Fruit fly (Drosophila melanogaster) whole organism, embryonic: ENCODE results near the gene SdicC.
A peak's percentile ranks its signal among the peaks of the same experiment; 100 is the strongest.
"Not testable (repeated sequence)": the region's sequence is repeated elsewhere in the genome, so short reads cannot be mapped to it uniquely, and the experiment has no call there.

Experiments
- Adf1 ChIP-seq: fragments of 200-800 bp; sonication (Bioruptor generic); IDR thresholded peaks from 2 replicates; pipeline ENCODE4 v1.3.6; 2022; ENCODE audit warnings: missing biosample characterization, missing genetic modification characterization
- Awh ChIP-seq: fragments of 200-800 bp; sonication (Bioruptor generic); IDR thresholded peaks from 2 replicates; pipeline ENCODE4, ENCODE4 v1.3.6; 2022; ENCODE audit warnings: missing biosample characterization, missing genetic modification characterization
- CG10267 ChIP-seq: fragments of 200-800 bp; sonication (Bioruptor generic); optimal IDR thresholded peaks from 2 replicates; lab custom pipeline; 2018; ENCODE audit warnings: missing biosample characterization, mild to moderate bottlenecking, missing genetic modification characterization, moderate library complexity
- CG10565 ChIP-seq: fragments of 200-800 bp; sonication (Bioruptor generic); optimal IDR thresholded peaks from 3 replicates; lab custom pipeline; 2016; ENCODE audit warnings: missing biosample characterization, mild to moderate bottlenecking, missing genetic modification characterization
- CG14441 ChIP-seq: fragments of 200-800 bp; sonication (Bioruptor generic); IDR thresholded peaks from 2 replicates; pipeline ENCODE4 v1.3.6; 2022; ENCODE audit warnings: missing biosample characterization, missing genetic modification characterization
- CG14667 ChIP-seq: fragments of 200-800 bp; sonication (Bioruptor generic); IDR thresholded peaks from 2 replicates; pipeline ENCODE4 v1.3.6; 2022; ENCODE audit warnings: missing biosample characterization, missing genetic modification characterization
- CG15479 ChIP-seq: fragments of 200-800 bp; sonication (Bioruptor generic); optimal IDR thresholded peaks from 3 replicates; lab custom pipeline; 2019; ENCODE audit warnings: missing biosample characterization, mild to moderate bottlenecking, missing genetic modification characterization, moderate library complexity
- CG1832 ChIP-seq: fragments of 200-800 bp; sonication (Bioruptor generic); optimal IDR thresholded peaks from 2 replicates; lab custom pipeline; 2017; ENCODE audit warnings: missing biosample characterization, mild to moderate bottlenecking, missing genetic modification characterization, inconsistent platforms
- CG2678 ChIP-seq: fragments of 200-800 bp; sonication (Bioruptor generic); optimal IDR thresholded peaks from 3 replicates; lab custom pipeline; 2019; ENCODE audit warnings: missing biosample characterization, mild to moderate bottlenecking, missing genetic modification characterization, moderate library complexity
- CG2889 ChIP-seq: fragments of 200-800 bp; sonication (Bioruptor generic); IDR thresholded peaks from 3 replicates; pipeline ENCODE4 v1.3.6; 2022; ENCODE audit warnings: missing biosample characterization, missing genetic modification characterization
- CG3163 ChIP-seq: fragments of 200-800 bp; sonication (Bioruptor generic); optimal IDR thresholded peaks from 3 replicates; lab custom pipeline; 2016; ENCODE audit warnings: missing biosample characterization, missing genetic modification characterization
- CG33213 ChIP-seq: fragments of 200-800 bp; sonication (Bioruptor generic); optimal IDR thresholded peaks from 3 replicates; lab custom pipeline; 2016; ENCODE audit warnings: missing biosample characterization, missing genetic modification characterization
- CG42726 ChIP-seq: fragments of 200-800 bp; sonication (Bioruptor generic); IDR thresholded peaks from 2 replicates; pipeline ENCODE4 v1.3.6; 2022; ENCODE audit warnings: missing biosample characterization, missing genetic modification characterization; ENCODE audit not compliant: partially characterized antibody
- CG4820 ChIP-seq: fragments of 200-800 bp; sonication (Bioruptor generic); optimal IDR thresholded peaks from 3 replicates; lab custom pipeline; 2016; ENCODE audit warnings: missing biosample characterization, missing genetic modification characterization
- CG7357 ChIP-seq: fragments of 200-800 bp; sonication (Bioruptor generic); IDR thresholded peaks from 3 replicates; pipeline ENCODE4 v1.3.6; 2022; ENCODE audit warnings: missing biosample characterization, missing genetic modification characterization
- CG7556 ChIP-seq: fragments of 200-800 bp; sonication (Bioruptor generic); optimal IDR thresholded peaks from 2 replicates; lab custom pipeline; 2017; ENCODE audit warnings: missing biosample characterization, mild to moderate bottlenecking, missing genetic modification characterization
- CG7963 ChIP-seq: fragments of 200-800 bp; sonication (Bioruptor generic); IDR thresholded peaks from 3 replicates; pipeline ENCODE4 v1.3.6; 2022; ENCODE audit warnings: missing biosample characterization, missing genetic modification characterization; ENCODE audit not compliant: partially characterized antibody
- CG8478 ChIP-seq: fragments of >200 bp; optimal IDR thresholded peaks from 2 replicates; lab custom pipeline; 2018
- CG9876 ChIP-seq: fragments of 200-800 bp; sonication (Bioruptor generic); optimal IDR thresholded peaks from 2 replicates; lab custom pipeline; 2016; ENCODE audit warnings: missing biosample characterization, missing genetic modification characterization
- CHES-1-like ChIP-seq: fragments of 200-800 bp; sonication (Bioruptor generic); optimal IDR thresholded peaks from 2 replicates; lab custom pipeline; 2016; ENCODE audit warnings: missing biosample characterization, missing genetic modification characterization
- D19A ChIP-seq: fragments of 200-800 bp; optimal IDR thresholded peaks from 3 replicates; lab custom pipeline; 2019; ENCODE audit warnings: missing biosample characterization, mild to moderate bottlenecking, missing genetic modification characterization, moderate library complexity
- Deaf1 ChIP-seq: fragments of 200-800 bp; optimal IDR thresholded peaks from 3 replicates; lab custom pipeline; 2019; ENCODE audit warnings: missing biosample characterization, mild to moderate bottlenecking, missing genetic modification characterization, moderate library complexity
- HmgD ChIP-seq: fragments of 200-800 bp; sonication (Bioruptor generic); optimal IDR thresholded peaks from 3 replicates; lab custom pipeline; 2016; ENCODE audit warnings: missing biosample characterization, missing genetic modification characterization
- MTF-1 ChIP-seq: fragments of 200-800 bp; sonication (Bioruptor generic); optimal IDR thresholded peaks from 2 replicates; lab custom pipeline; 2018; ENCODE audit warnings: missing biosample characterization, mild to moderate bottlenecking, missing genetic modification characterization, borderline replicate concordance
- Mes4 ChIP-seq: fragments of 200-800 bp; sonication (Bioruptor generic); optimal IDR thresholded peaks from 2 replicates; lab custom pipeline; 2016; ENCODE audit warnings: missing biosample characterization, missing genetic modification characterization
- Six4 ChIP-seq: fragments of 200-800 bp; sonication (Bioruptor generic); optimal IDR thresholded peaks from 2 replicates; lab custom pipeline; 2016; ENCODE audit warnings: missing biosample characterization, missing genetic modification characterization
- YL-1 ChIP-seq: fragments of 200-800 bp; sonication (Bioruptor generic); optimal IDR thresholded peaks from 3 replicates; lab custom pipeline; 2017; ENCODE audit warnings: missing biosample characterization, mild to moderate bottlenecking, missing genetic modification characterization
- croc ChIP-seq: fragments of 200-800 bp; sonication (Bioruptor generic); conservative IDR thresholded peaks from 3 replicates; pipeline ENCODE4 v1.3.6; 2022; ENCODE audit warnings: missing biosample characterization, missing genetic modification characterization
- dmrt99B ChIP-seq: fragments of 200-800 bp; sonication (Bioruptor generic); optimal IDR thresholded peaks from 2 replicates; lab custom pipeline; 2018; ENCODE audit warnings: missing biosample characterization, mild to moderate bottlenecking, missing genetic modification characterization, moderate library complexity
- gcm2 ChIP-seq: fragments of 200-800 bp; sonication (Bioruptor generic); optimal IDR thresholded peaks from 2 replicates; lab custom pipeline; 2016; ENCODE audit warnings: missing biosample characterization, missing genetic modification characterization
- knrl ChIP-seq: fragments of 200-800 bp; sonication (Bioruptor generic); IDR thresholded peaks from 3 replicates; pipeline ENCODE4 v1.3.6; 2022; ENCODE audit warnings: missing biosample characterization, missing genetic modification characterization; ENCODE audit not compliant: partially characterized antibody
- nau ChIP-seq: fragments of 200-800 bp; sonication (Bioruptor generic); optimal IDR thresholded peaks from 3 replicates; lab custom pipeline; 2017; ENCODE audit warnings: missing biosample characterization, mild to moderate bottlenecking, missing genetic modification characterization, missing genetic modification reagents
- scrt ChIP-seq: fragments of 200-800 bp; sonication (Bioruptor generic); optimal IDR thresholded peaks from 2 replicates; lab custom pipeline; 2018; ENCODE audit warnings: missing biosample characterization, mild to moderate bottlenecking, missing genetic modification characterization, moderate library complexity
- sd ChIP-seq: fragments of 200-800 bp; sonication (Bioruptor generic); optimal IDR thresholded peaks from 3 replicates; lab custom pipeline; 2018; ENCODE audit warnings: missing biosample characterization, mild to moderate bottlenecking, missing genetic modification characterization, moderate library complexity
- stwl ChIP-seq: fragments of 200-800 bp; sonication (Bioruptor generic); optimal IDR thresholded peaks from 3 replicates; lab custom pipeline; 2018; ENCODE audit warnings: missing biosample characterization, mild to moderate bottlenecking, missing genetic modification characterization, moderate library complexity
- tll ChIP-seq, 2 experiments: fragments of 200-800 bp in 1 of 2; fragments of >200 bp in 1 of 2; sonication (Bioruptor generic) in 1 of 2; optimal IDR thresholded peaks; 2 replicates each; lab custom pipeline; 2017 to 2019; ENCODE audit warnings: missing biosample characterization in 2 of 2, missing genetic modification characterization in 2 of 2, mild to moderate bottlenecking in 1 of 2, moderate library complexity in 1 of 2
- trh ChIP-seq: fragments of 200-800 bp; sonication (Bioruptor generic); optimal IDR thresholded peaks from 2 replicates; lab custom pipeline; 2016; ENCODE audit warnings: missing biosample characterization, missing genetic modification characterization

The SdicC gene

DNA sequence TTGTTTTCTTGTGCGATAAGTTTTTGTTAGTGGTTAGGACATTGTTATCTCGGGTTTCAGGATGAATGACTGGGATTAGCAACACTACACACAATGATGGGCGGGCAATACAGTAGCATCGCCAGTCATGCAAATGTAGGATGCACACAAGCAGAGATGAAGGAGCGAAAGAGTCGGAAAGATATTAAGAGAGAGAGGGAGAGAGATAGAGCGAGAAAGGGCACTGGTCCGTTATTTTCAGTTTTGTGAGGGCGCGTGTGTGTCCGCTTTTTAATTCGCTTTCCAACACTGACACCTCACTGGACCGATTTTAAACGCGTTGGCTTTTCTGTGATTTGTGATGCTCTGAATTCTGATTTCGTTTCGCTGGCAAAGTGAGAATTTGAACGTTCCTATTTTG, 14.6 kb upstream of the SdicC start:
- TF ChIP-seq tll (GFP tag; optimal IDR thresholded peaks at IDR 0.05; lab: Kevin White, UChicago) (peak in 1 of 2 experiments; percentile 52), CG9876 (GFP tag; lab: Kevin White, UChicago) (no peak), MTF-1 (GFP tag; lab: Kevin White, UChicago) (no peak), CG10565 (no peak), CG10267 (tag; lab: Kevin White, UChicago) (peak; percentile 6), CG7556 (no peak), CG1832 (peak; percentile 53), CG14441 (no peak), CG3163 (GFP tag; lab: Kevin White, UChicago) (no peak), dmrt99B (no peak), nau (GFP tag; lab: Kevin White, UChicago) (no peak), Six4 (GFP tag; lab: Kevin White, UChicago) (no peak), scrt (no peak), Mes4 (GFP tag; lab: Kevin White, UChicago) (no peak), YL-1 (GFP tag; lab: Kevin White, UChicago) (no peak), knrl (GFP tag; lab: Robert Waterston, UW) (no peak), croc (GFP tag; lab: Robert Waterston, UW) (no peak), CG8478 (lab: Kevin White, UChicago) (peak; percentile 64), stwl (tag; lab: Kevin White, UChicago) (peak; percentile 86), CG42726 (no peak), Deaf1 (tag; lab: Kevin White, UChicago) (no peak), HmgD (GFP tag; lab: Kevin White, UChicago) (no peak), CG2889 (GFP tag; lab: Robert Waterston, UW) (no peak), CG15479 (GFP tag; lab: Kevin White, UChicago) (peak; percentile 15), trh (GFP tag; lab: Kevin White, UChicago) (no peak), Awh (no peak), CHES-1-like (no peak), CG14667 (no peak), Adf1 (no peak)

DNA sequence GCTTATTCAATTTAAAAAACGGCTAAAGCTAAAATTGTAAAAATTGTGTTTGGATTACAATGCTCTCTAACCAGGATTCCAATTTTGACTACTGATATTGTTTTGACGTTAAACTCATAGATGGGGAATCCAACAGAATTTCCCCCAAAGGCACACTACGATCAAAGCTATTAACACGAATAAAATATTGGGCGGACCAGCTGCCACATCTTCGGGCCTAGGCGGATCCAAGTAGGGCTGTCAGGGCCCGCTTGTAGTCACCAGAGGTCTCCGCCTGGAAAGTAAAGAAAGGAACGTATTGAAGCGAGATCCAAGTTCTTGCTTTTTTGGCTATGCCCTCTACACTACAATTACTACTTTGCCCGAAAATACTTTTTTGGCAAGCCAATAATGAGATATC, 7.9 kb upstream of the SdicC start, which contains the start of gene Sdic4:
Gene Sdic4, minus strand, starts transcription at position 101 of the 400 bp plus-strand sequence.
- TF ChIP-seq CG33213 (GFP tag; lab: Kevin White, UChicago); CG4820; D19A (tag; lab: Kevin White, UChicago): not testable (repeated sequence)

- not testable (repeated sequence) for TF ChIP-seq CG7963; YL-1 (GFP tag; lab: Kevin White, UChicago); gcm2
Observed at dm6 chrX:20209503-20209902, 7.6 kb downstream of the SdicC start, which contains the start of gene SdicB. TSS of gene SdicB (minus strand) at chrX:20209603.

- TF ChIP-seq CG2678 (tag; lab: Kevin White, UChicago); CG7357 (GFP tag; lab: Robert Waterston, UW); sd (tag; lab: Kevin White, UChicago): not testable (repeated sequence)
Observed at dm6 chrX:20201833-20202232, 15.2 kb downstream of the SdicC start, which contains the start of gene SdicA. TSS of gene SdicA (minus strand) at chrX:20201933.
